Worm (Caenorhabditis elegans) whole organism, late embryonic: ENCODE measurements around the gene D1005.4.

Experiments
- K09A11.1 ChIP-seq: sonication (generic microtip); optimal IDR thresholded peaks from 2 replicates; lab custom pipeline; 2017; ENCODE audit warnings: antibody characterized with exemption, mild to moderate bottlenecking, missing genetic modification characterization, missing compliant biosample characterization; ENCODE audit not compliant: insufficient read depth
- Y22D7AL.16 ChIP-seq: sonication (generic microtip); optimal IDR thresholded peaks from 2 replicates; lab custom pipeline; 2016; ENCODE audit warnings: missing genetic modification characterization, missing compliant biosample characterization
- ama-1 ChIP-seq: fragments of 150-350 bp; optimal IDR thresholded peaks from 2 replicates; lab custom pipeline; 2014
- ceh-14 ChIP-seq: sonication (generic microtip); optimal IDR thresholded peaks from 2 replicates; lab custom pipeline; 2016; ENCODE audit warnings: missing genotype, missing genetic modification characterization, missing compliant biosample characterization
- ceh-18 ChIP-seq: sonication (generic microtip); optimal IDR thresholded peaks from 2 replicates; lab custom pipeline; 2016; ENCODE audit warnings: missing genetic modification characterization, missing compliant biosample characterization
- ceh-19 ChIP-seq: fragments of 200-800 bp; sonication (Bioruptor generic); optimal IDR thresholded peaks from 2 replicates; lab custom pipeline; 2018; ENCODE audit warnings: mild to moderate bottlenecking, missing genetic modification characterization, missing compliant biosample characterization
- ceh-2 ChIP-seq: sonication (generic microtip); optimal IDR thresholded peaks from 2 replicates; lab custom pipeline; 2016; ENCODE audit warnings: missing genotype, missing genetic modification characterization, missing compliant biosample characterization
- ceh-24 ChIP-seq: sonication (generic microtip); optimal IDR thresholded peaks from 2 replicates; lab custom pipeline; 2016; ENCODE audit warnings: mild to moderate bottlenecking, missing genetic modification characterization, missing compliant biosample characterization
- ceh-6 ChIP-seq: fragments of 200-800 bp; sonication (Bioruptor generic); optimal IDR thresholded peaks from 2 replicates; lab custom pipeline; 2018; ENCODE audit warnings: mild to moderate bottlenecking, missing genetic modification characterization, missing compliant biosample characterization
- ceh-9 ChIP-seq: sonication (generic microtip); optimal IDR thresholded peaks from 2 replicates; lab custom pipeline; 2016; ENCODE audit warnings: mild to moderate bottlenecking, missing genetic modification characterization, inconsistent platforms, missing compliant biosample characterization
- che-1 ChIP-seq: sonication (generic microtip); optimal IDR thresholded peaks from 2 replicates; lab custom pipeline; 2016; ENCODE audit warnings: mild to moderate bottlenecking, missing genetic modification characterization, missing compliant biosample characterization
- dve-1 ChIP-seq: sonication (generic microtip); optimal IDR thresholded peaks from 2 replicates; lab custom pipeline; 2017; ENCODE audit warnings: antibody characterized with exemption, mild to moderate bottlenecking, missing genetic modification characterization, missing compliant biosample characterization
- elt-2 ChIP-seq: sonication (generic microtip); optimal IDR thresholded peaks from 2 replicates; lab custom pipeline; 2016; ENCODE audit warnings: missing genetic modification reagents, missing genetic modification characterization, missing compliant biosample characterization
- elt-4 ChIP-seq: sonication (generic microtip); optimal IDR thresholded peaks from 2 replicates; lab custom pipeline; 2016; ENCODE audit warnings: missing genetic modification characterization, missing compliant biosample characterization
- eyg-1 ChIP-seq: sonication (generic microtip); optimal IDR thresholded peaks from 2 replicates; lab custom pipeline; 2016; ENCODE audit warnings: missing genotype, missing genetic modification characterization, missing compliant biosample characterization
- fkh-6 ChIP-seq: sonication (generic microtip); optimal IDR thresholded peaks from 2 replicates; lab custom pipeline; 2016; ENCODE audit warnings: missing genetic modification characterization, missing compliant biosample characterization
- hlh-15 ChIP-seq: sonication (generic microtip); optimal IDR thresholded peaks from 2 replicates; lab custom pipeline; 2016; ENCODE audit warnings: missing genetic modification characterization, missing compliant biosample characterization
- hlh-6 ChIP-seq: sonication (generic microtip); optimal IDR thresholded peaks from 2 replicates; lab custom pipeline; 2016; ENCODE audit warnings: missing genotype, missing genetic modification characterization, missing compliant biosample characterization
- hlh-8 ChIP-seq: sonication (generic microtip); optimal IDR thresholded peaks from 2 replicates; lab custom pipeline; 2016; ENCODE audit warnings: missing genotype, missing genetic modification characterization, missing compliant biosample characterization
- madf-2 ChIP-seq: sonication (generic microtip); optimal IDR thresholded peaks from 2 replicates; lab custom pipeline; 2017; ENCODE audit warnings: missing genetic modification characterization, missing compliant biosample characterization
- mec-3 ChIP-seq: sonication (generic microtip); optimal IDR thresholded peaks from 2 replicates; lab custom pipeline; 2016; ENCODE audit warnings: borderline replicate concordance, missing genetic modification characterization, missing compliant biosample characterization
- nfya-1 ChIP-seq: sonication (generic microtip); optimal IDR thresholded peaks from 2 replicates; lab custom pipeline; 2017; ENCODE audit warnings: missing genetic modification characterization, mild to moderate bottlenecking, missing compliant biosample characterization, antibody characterized with exemption, moderate library complexity
- nhr-11 ChIP-seq: fragments of 150-350 bp; optimal IDR thresholded peaks from 2 replicates; lab custom pipeline; 2014; ENCODE audit warnings: missing biosample characterization, missing genetic modification characterization
- pag-3 ChIP-seq: sonication (generic microtip); optimal IDR thresholded peaks from 2 replicates; lab custom pipeline; 2016; ENCODE audit warnings: missing compliant biosample characterization, missing genetic modification characterization, borderline replicate concordance
- pax-1 ChIP-seq: fragments of 150-350 bp; optimal IDR thresholded peaks from 2 replicates; lab custom pipeline; 2014; ENCODE audit warnings: missing biosample characterization, missing genetic modification characterization
- pha-4 ChIP-seq: fragments of 150-350 bp; optimal IDR thresholded peaks from 2 replicates; lab custom pipeline; 2018; ENCODE audit warnings: missing biosample characterization, missing genetic modification reagents, missing genetic modification characterization
- sdc-2 ChIP-seq: sonication (generic microtip); optimal IDR thresholded peaks from 2 replicates; lab custom pipeline; 2016; ENCODE audit warnings: missing genotype, missing genetic modification characterization, missing compliant biosample characterization
- sox-2 ChIP-seq: fragments of 200-800 bp; sonication (Bioruptor generic); IDR thresholded peaks from 2 replicates; pipeline ENCODE4 v1.3.6; 2022; ENCODE audit warnings: missing genetic modification reagents, missing genetic modification characterization, missing compliant biosample characterization
- syd-9 ChIP-seq: sonication (generic microtip); optimal IDR thresholded peaks from 2 replicates; lab custom pipeline; 2016; ENCODE audit warnings: mild to moderate bottlenecking, missing genetic modification characterization, moderate library complexity, missing compliant biosample characterization
- tbx-2 ChIP-seq: sonication (generic microtip); optimal IDR thresholded peaks from 2 replicates; lab custom pipeline; 2016; ENCODE audit warnings: missing genetic modification characterization, missing compliant biosample characterization
- unc-3 ChIP-seq, 2 experiments: fragments of 200-800 bp in 1 of 2; sonication (Bioruptor generic) in 1 of 2; sonication (generic microtip) in 1 of 2; conservative IDR thresholded peaks in 1 of 2; optimal IDR thresholded peaks in 1 of 2; 2 replicates each; pipeline versions ENCODE4 v1.3.6 to Lab custom; 2016 to 2022; ENCODE audit warnings: missing compliant biosample characterization in 2 of 2, missing genetic modification characterization in 2 of 2, missing genetic modification reagents in 1 of 2
- unc-42 ChIP-seq: sonication (generic microtip); optimal IDR thresholded peaks from 2 replicates; lab custom pipeline; 2016; ENCODE audit warnings: missing genotype, missing genetic modification characterization, missing compliant biosample characterization
- unc-86 ChIP-seq: sonication (generic microtip); optimal IDR thresholded peaks from 2 replicates; lab custom pipeline; 2016; ENCODE audit warnings: missing genetic modification characterization, missing compliant biosample characterization

Gene D1005.4

ce11 chrX:1446593-1447141, 39.0 kb downstream of the D1005.4 start, which contains the start of gene zfp-3 (continued):
- TF ChIP-seq eyg-1 (no peak), fkh-6 (tag; lab: Kevin White, UChicago) (no peak), nfya-1 (peak; percentile 95), ceh-9 (tag; lab: Kevin White, UChicago) (no peak), hlh-6 (tag; lab: Kevin White, UChicago) (no peak), unc-3 (GFP tag; conservative IDR thresholded peaks at IDR 0.05; lab: Robert Waterston, UW) (no peak), unc-3 (tag; optimal IDR thresholded peaks at IDR 0.05; lab: Kevin White, UChicago) (no peak), syd-9 (peak; percentile 42), unc-42 (peak; percentile 76), mec-3 (no peak), hlh-8 (tag; lab: Kevin White, UChicago) (peak; percentile 32), elt-2 (peak; percentile 3), sox-2 (GFP tag; lab: Robert Waterston, UW) (no peak), ceh-19 (no peak), hlh-15 (tag; lab: Kevin White, UChicago) (no peak), madf-2 (tag; lab: Kevin White, UChicago) (peak; percentile 8), ceh-18 (tag; lab: Kevin White, UChicago) (peak; percentile 92), ceh-2 (peak; percentile 23), Y22D7AL.16 (no peak), sdc-2 (tag; lab: Kevin White, UChicago) (peak; percentile 92), che-1 (tag; lab: Kevin White, UChicago) (no peak), pha-4 (tag; lab: Kevin White, UChicago) (no peak), dve-1 (peak; percentile 91), ceh-6 (no peak), ceh-14 (tag; lab: Kevin White, UChicago) (peak; percentile 64)
- TF ChIP-seq, all 69 proteins: peak for 32

ce11 chrX:1445696-1446095, 39.9 kb downstream of the D1005.4 start:
- TF ChIP-seq ceh-14 (tag; lab: Kevin White, UChicago) (no peak), ama-1 (peak; percentile 2)

- TF ChIP-seq Y22D7AL.16 (peak; percentile 3), ceh-24 (tag; lab: Kevin White, UChicago) (no peak)
Observed at ce11 chrX:1443556-1444243, 41.9 kb downstream of the D1005.4 start.

DNA sequence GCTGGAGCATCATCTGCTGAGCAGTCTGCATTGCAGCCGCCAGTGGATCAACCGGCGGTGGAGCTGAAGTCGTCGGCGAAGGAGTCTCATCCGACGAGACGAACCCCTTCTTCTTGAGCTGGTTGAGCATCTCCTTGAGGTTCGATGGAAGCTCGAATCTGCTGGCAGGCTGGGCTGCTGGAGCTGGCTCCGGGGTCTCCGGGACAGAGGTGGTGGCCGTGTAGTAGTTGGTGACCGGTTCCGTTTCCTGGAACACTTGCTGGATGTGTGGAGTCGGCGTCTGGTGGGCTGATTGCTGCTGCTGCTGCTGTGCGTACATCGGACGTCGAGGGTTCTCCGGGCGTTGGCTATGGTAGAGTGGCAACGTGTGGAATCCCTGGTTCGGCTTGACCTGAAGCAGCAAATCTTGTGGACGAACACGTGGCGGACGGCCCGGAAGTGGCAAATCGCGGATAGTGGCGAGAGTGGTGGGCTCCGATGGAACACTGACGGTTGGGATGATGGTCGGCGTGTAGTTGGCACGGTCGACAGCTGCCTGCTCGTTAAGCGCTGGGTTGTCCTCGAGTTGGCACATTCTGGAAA, 43.9 kb downstream of the D1005.4 start:
- TF ChIP-seq elt-4 (tag; lab: Kevin White, UChicago) (peak; percentile 41), tbx-2 (tag; lab: Kevin White, UChicago) (no peak), ceh-2 (no peak), nhr-11 (tag; lab: Kevin White, UChicago) (no peak)

ce11 chrX:1440161-1440560, 45.5 kb downstream of the D1005.4 start, which contains the start of gene sedl-1:
sedl-1 (minus strand) TSS chrX:1440261.
- TF ChIP-seq eyg-1 (no peak), K09A11.1 (tag; lab: Kevin White, UChicago) (no peak), sox-2 (GFP tag; lab: Robert Waterston, UW) (no peak), ceh-2 (no peak), unc-86 (tag; lab: Kevin White, UChicago) (no peak), hlh-8 (tag; lab: Kevin White, UChicago) (no peak), pax-1 (tag; lab: Kevin White, UChicago) (no peak), hlh-15 (tag; lab: Kevin White, UChicago) (no peak), elt-4 (tag; lab: Kevin White, UChicago) (no peak), pag-3 (no peak)
- TF ChIP-seq, all 69 proteins: peak for 0
